Worm (Caenorhabditis elegans) whole organism, mixed stage, embryonic: Measurements from ENCODE around the gene F58A4.2.
A peak's percentile ranks its signal among the peaks of the same experiment; 100 is the strongest.

ENCODE experiments used
- M03D4.4 ChIP-seq: sonication (generic microtip); optimal IDR thresholded peaks from 2 replicates; lab custom pipeline; 2017; ENCODE audit warnings: mild to moderate bottlenecking, missing genetic modification characterization, missing compliant biosample characterization
- bed-3 ChIP-seq: fragments of 200-800 bp; sonication (Bioruptor generic); optimal IDR thresholded peaks from 3 replicates; lab custom pipeline; 2018; ENCODE audit warnings: mild to moderate bottlenecking, missing genetic modification characterization, moderate library complexity, missing compliant biosample characterization
- blmp-1 ChIP-seq: fragments of 150-350 bp; optimal IDR thresholded peaks from 2 replicates; lab custom pipeline; 2014; ENCODE audit warnings: missing biosample characterization, missing genetic modification characterization
- ceh-43 ChIP-seq: fragments of 200-800 bp; sonication (Bioruptor generic); optimal IDR thresholded peaks from 2 replicates; lab custom pipeline; 2018; ENCODE audit warnings: mild to moderate bottlenecking, missing genetic modification characterization, moderate library complexity, missing compliant biosample characterization
- ceh-83 ChIP-seq: fragments of 200-800 bp; sonication (Bioruptor generic); optimal IDR thresholded peaks from 2 replicates; lab custom pipeline; 2018; ENCODE audit warnings: mild to moderate bottlenecking, missing genetic modification characterization, missing compliant biosample characterization
- ces-1 ChIP-seq: fragments of 150-350 bp; optimal IDR thresholded peaks from 2 replicates; lab custom pipeline; 2014; ENCODE audit warnings: missing biosample characterization, missing genetic modification reagents, missing genetic modification characterization
- drap-1 ChIP-seq: fragments of 200-800 bp; sonication (Bioruptor generic); optimal IDR thresholded peaks from 3 replicates; lab custom pipeline; 2018; ENCODE audit warnings: mild to moderate bottlenecking, missing genetic modification characterization, missing compliant biosample characterization
- elt-1 ChIP-seq: sonication (generic microtip); optimal IDR thresholded peaks from 2 replicates; lab custom pipeline; 2017; ENCODE audit warnings: missing genetic modification characterization, mild to moderate bottlenecking, missing compliant biosample characterization, antibody characterized with exemption, moderate library complexity, borderline replicate concordance; ENCODE audit not compliant: insufficient read depth
- elt-3 ChIP-seq: fragments of 150-350 bp; optimal IDR thresholded peaks from 2 replicates; lab custom pipeline; 2014; ENCODE audit warnings: missing biosample characterization, missing genetic modification characterization
- flh-1 ChIP-seq: fragments of 200-800 bp; sonication (Bioruptor generic); optimal IDR thresholded peaks from 2 replicates; lab custom pipeline; 2018; ENCODE audit warnings: mild to moderate bottlenecking, missing genetic modification characterization, moderate library complexity, missing compliant biosample characterization
- hlh-1 ChIP-seq: fragments of 150-350 bp; optimal IDR thresholded peaks from 2 replicates; lab custom pipeline; 2014; ENCODE audit warnings: missing biosample characterization, missing genetic modification reagents, missing genetic modification characterization
- lin-13 ChIP-seq: fragments of 150-350 bp; optimal IDR thresholded peaks from 2 replicates; lab custom pipeline; 2014; ENCODE audit warnings: missing biosample characterization, missing genetic modification characterization
- lin-32 ChIP-seq: fragments of 200-800 bp; sonication (Bioruptor generic); optimal IDR thresholded peaks from 2 replicates; lab custom pipeline; 2018; ENCODE audit warnings: mild to moderate bottlenecking, missing genetic modification characterization, missing compliant biosample characterization
- lsy-2 ChIP-seq: fragments of 150-350 bp; optimal IDR thresholded peaks from 2 replicates; lab custom pipeline; 2014; ENCODE audit warnings: missing biosample characterization, missing genetic modification characterization
- mab-5 ChIP-seq: fragments of 150-350 bp; optimal IDR thresholded peaks from 2 replicates; lab custom pipeline; 2014; ENCODE audit warnings: missing biosample characterization, missing genetic modification characterization
- mep-1 ChIP-seq: fragments of 150-350 bp; optimal IDR thresholded peaks from 2 replicates; lab custom pipeline; 2017; ENCODE audit warnings: missing biosample characterization, missing genetic modification reagents, missing genetic modification characterization, inconsistent platforms
- mls-2 ChIP-seq: sonication (generic microtip); optimal IDR thresholded peaks from 2 replicates; lab custom pipeline; 2016; ENCODE audit warnings: mild to moderate bottlenecking, missing genetic modification characterization, moderate library complexity, missing compliant biosample characterization
- nhr-12 ChIP-seq: fragments of 150-350 bp; optimal IDR thresholded peaks from 2 replicates; lab custom pipeline; 2014; ENCODE audit warnings: missing biosample characterization, missing genetic modification characterization
- nhr-2 ChIP-seq: fragments of 150-350 bp; optimal IDR thresholded peaks from 2 replicates; lab custom pipeline; 2014; ENCODE audit warnings: missing biosample characterization, missing genetic modification characterization
- nhr-237 ChIP-seq: fragments of 150-350 bp; optimal IDR thresholded peaks from 2 replicates; lab custom pipeline; 2014; ENCODE audit warnings: missing biosample characterization, missing genetic modification characterization
- nhr-28 ChIP-seq: fragments of 150-350 bp; optimal IDR thresholded peaks from 2 replicates; lab custom pipeline; 2014; ENCODE audit warnings: missing biosample characterization, missing genetic modification characterization
- nhr-76 ChIP-seq: sonication (generic microtip); optimal IDR thresholded peaks from 2 replicates; lab custom pipeline; 2017; ENCODE audit warnings: missing biosample characterization, missing genetic modification characterization
- snpc-4 ChIP-seq: fragments of 150-350 bp; optimal IDR thresholded peaks from 2 replicates; lab custom pipeline; 2014; ENCODE audit warnings: missing biosample characterization, missing genetic modification characterization
- sptf-1 ChIP-seq: sonication (generic microtip); optimal IDR thresholded peaks from 2 replicates; lab custom pipeline; 2017; ENCODE audit warnings: mild to moderate bottlenecking, missing genetic modification characterization, moderate library complexity, missing compliant biosample characterization
- tbx-8 ChIP-seq: fragments of 200-800 bp; sonication (Bioruptor generic); optimal IDR thresholded peaks from 2 replicates; lab custom pipeline; 2018; ENCODE audit warnings: mild to moderate bottlenecking, missing genetic modification characterization, moderate library complexity, missing compliant biosample characterization
- unc-120 ChIP-seq: sonication (generic microtip); optimal IDR thresholded peaks from 2 replicates; lab custom pipeline; 2017; ENCODE audit warnings: missing genetic modification characterization, missing compliant biosample characterization; ENCODE audit not compliant: poor library complexity, severe bottlenecking
- unc-62 ChIP-seq: fragments of 150-350 bp; optimal IDR thresholded peaks from 2 replicates; lab custom pipeline; 2014; ENCODE audit warnings: missing biosample characterization, missing genetic modification reagents, missing genetic modification characterization
- ztf-11 ChIP-seq: fragments of 150-350 bp; optimal IDR thresholded peaks from 2 replicates; lab custom pipeline; 2014; ENCODE audit warnings: missing biosample characterization, missing genetic modification characterization

The F58A4.2 gene

ce11 chrIII:9619079-9619761 is 18.7 kb upstream of the F58A4.2 start, which contains the start of gene hlh-11:
TSS of gene hlh-11 (plus strand) at chrIII:9619711.
- TF ChIP-seq unc-62 (GFP tag; lab: Kevin White, UChicago) = peak; percentile 20
- TF ChIP-seq nhr-28 (tag; lab: Kevin White, UChicago) = no peak
- no peak for TF ChIP-seq nhr-76 (tag; lab: Kevin White, UChicago)
- TF ChIP-seq flh-1 = peak; percentile 32
- no peak for TF ChIP-seq M03D4.4 (tag; lab: Kevin White, UChicago)
- peak; percentile 23 for TF ChIP-seq mls-2 (tag; lab: Kevin White, UChicago)
- TF ChIP-seq lin-13 = peak; percentile 19
- peak; percentile 45 for TF ChIP-seq nhr-237 (tag; lab: Kevin White, UChicago)
- peak; percentile 96 for TF ChIP-seq unc-120 (tag; lab: Kevin White, UChicago)
- TF ChIP-seq lsy-2 = peak; percentile 35
- TF ChIP-seq ces-1 (GFP tag; lab: Kevin White, UChicago) = peak; percentile 58
- TF ChIP-seq hlh-1 (tag; lab: Kevin White, UChicago) = peak; percentile 25
- TF ChIP-seq mep-1 (tag; lab: Kevin White, UChicago) = peak; percentile 8

ce11 chrIII:9617599-9618262 is 17.2 kb upstream of the F58A4.2 start:
- no peak for TF ChIP-seq bed-3 (GFP tag; lab: Kevin White, UChicago)
- no peak for TF ChIP-seq lin-13
- no peak for TF ChIP-seq nhr-237 (tag; lab: Kevin White, UChicago)
- no peak for TF ChIP-seq lsy-2
- TF ChIP-seq mep-1 (tag; lab: Kevin White, UChicago) = no peak
- no peak for TF ChIP-seq ces-1 (GFP tag; lab: Kevin White, UChicago)
- TF ChIP-seq M03D4.4 (tag; lab: Kevin White, UChicago) = no peak
- no peak for TF ChIP-seq unc-120 (tag; lab: Kevin White, UChicago)
- TF ChIP-seq snpc-4 (tag; lab: Kevin White, UChicago) = no peak
- no peak for TF ChIP-seq nhr-28 (tag; lab: Kevin White, UChicago)
- TF ChIP-seq lin-32 (GFP tag; lab: Kevin White, UChicago) = no peak
- TF ChIP-seq drap-1 = no peak
- TF ChIP-seq ceh-43 (GFP tag; lab: Kevin White, UChicago) = no peak
- no peak for TF ChIP-seq ztf-11 (tag; lab: Kevin White, UChicago)
- no peak for TF ChIP-seq elt-3 (tag; lab: Kevin White, UChicago)

DNA sequence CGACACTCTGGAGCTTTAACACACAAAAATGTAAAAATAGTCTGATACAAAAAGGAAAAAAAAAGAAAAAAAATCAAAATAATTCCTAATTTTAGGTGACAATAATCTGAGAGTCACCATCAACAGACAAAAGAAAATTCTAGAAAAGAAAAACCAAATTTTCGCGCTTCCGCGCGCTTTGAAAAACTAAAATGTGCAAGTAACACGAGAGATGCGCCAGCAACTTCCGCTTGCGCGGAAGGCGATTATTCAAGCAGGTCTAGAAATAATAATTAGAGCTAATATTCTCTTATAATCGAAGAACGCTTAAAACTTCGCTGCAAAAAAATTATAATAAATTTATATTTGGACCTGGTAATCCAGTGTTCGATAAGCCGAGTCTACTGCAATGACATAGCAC is 16.4 kb upstream of the F58A4.2 start:
- TF ChIP-seq mab-5 (tag; lab: Kevin White, UChicago) (no peak), lin-13 (peak; percentile 44), ceh-83 (GFP tag; lab: Kevin White, UChicago) (peak; percentile 65)

ce11 chrIII:9616426-9616825 is 15.9 kb upstream of the F58A4.2 start, which contains the start of gene hcp-3:
TSS of gene hcp-3 (minus strand) at chrIII:9616470.
- TF ChIP-seq nhr-12 (no peak), ceh-83 (GFP tag; lab: Kevin White, UChicago) (no peak), M03D4.4 (tag; lab: Kevin White, UChicago) (peak; percentile 7), ces-1 (GFP tag; lab: Kevin White, UChicago) (peak; percentile 68), hlh-1 (tag; lab: Kevin White, UChicago) (no peak), lin-13 (peak; percentile 44), lsy-2 (peak; percentile 45), elt-1 (tag; lab: Kevin White, UChicago) (no peak), mls-2 (tag; lab: Kevin White, UChicago) (peak; percentile 44), unc-62 (GFP tag; lab: Kevin White, UChicago) (no peak), mep-1 (tag; lab: Kevin White, UChicago) (peak; percentile 49), flh-1 (no peak)
- TF ChIP-seq, all 35 proteins: peak for 6

- TF ChIP-seq blmp-1 (no peak), mab-5 (tag; lab: Kevin White, UChicago) (no peak), unc-62 (GFP tag; lab: Kevin White, UChicago) (no peak), drap-1 (no peak), tbx-8 (no peak), sptf-1 (tag; lab: Kevin White, UChicago) (no peak), nhr-2 (no peak), elt-1 (tag; lab: Kevin White, UChicago) (no peak)
These were observed 14.6 kb upstream of the F58A4.2 start for ce11 chrIII:9615114-9615513.
